Fruit fly (Drosophila melanogaster) Kc167 (cell line): ENCODE results near the gene Eig71Ea.

Experiments used
- Myc ChIP-seq: fragments of >200 bp; optimal IDR thresholded peaks from 2 replicates; lab custom pipeline; 2017; ENCODE audit warnings: missing external identifiers
- Sin3A ChIP-seq: fragments of >200 bp; optimal IDR thresholded peaks from 2 replicates; lab custom pipeline; 2018; ENCODE audit warnings: missing external identifiers
- h ChIP-seq: fragments of >200 bp; optimal IDR thresholded peaks from 3 replicates; lab custom pipeline; 2018; ENCODE audit warnings: missing external identifiers
- insv ChIP-seq: fragments of >200 bp; optimal IDR thresholded peaks from 3 replicates; lab custom pipeline; 2018; ENCODE audit warnings: missing external identifiers
- psq ChIP-seq: fragments of >200 bp; optimal IDR thresholded peaks from 2 replicates; lab custom pipeline; 2017; ENCODE audit warnings: missing external identifiers
- ttk ChIP-seq: sonication (Bioruptor generic); optimal IDR thresholded peaks from 2 replicates; lab custom pipeline; 2017; ENCODE audit warnings: missing external identifiers

Gene Eig71Ea

dm6 chr3L:15612728-15613127, 36.7 kb downstream of the Eig71Ea start, which contains the start of gene CG13449:
TSS of gene CG13449 (minus strand) at chr3L:15612828.
- TF ChIP-seq Sin3A (lab: Kevin White, UChicago) (no peak), h (lab: Kevin White, UChicago) (no peak), psq (lab: Kevin White, UChicago) (no peak), insv (lab: Kevin White, UChicago) (no peak), Myc (lab: Kevin White, UChicago) (no peak), ttk (lab: Kevin White, UChicago) (no peak)

dm6 chr3L:15610109-15610508, 39.4 kb downstream of the Eig71Ea start, which contains the start of gene CG7650:
TSS of gene CG7650 (minus strand) at chr3L:15610386.
- TF ChIP-seq ttk (lab: Kevin White, UChicago) (no peak), Sin3A (lab: Kevin White, UChicago) (no peak), Myc (lab: Kevin White, UChicago) (no peak), h (lab: Kevin White, UChicago) (no peak)

dm6 chr3L:15604979-15605378, 44.5 kb downstream of the Eig71Ea start:
- TF ChIP-seq psq (lab: Kevin White, UChicago) (no peak), h (lab: Kevin White, UChicago) (no peak), ttk (lab: Kevin White, UChicago) (no peak), insv (lab: Kevin White, UChicago) (no peak), Myc (lab: Kevin White, UChicago) (no peak), Sin3A (lab: Kevin White, UChicago) (no peak)

- TF ChIP-seq ttk (lab: Kevin White, UChicago), result no peak
- no peak for TF ChIP-seq h (lab: Kevin White, UChicago)
- no peak for TF ChIP-seq Sin3A (lab: Kevin White, UChicago)
- no peak for TF ChIP-seq Myc (lab: Kevin White, UChicago)
- TF ChIP-seq psq (lab: Kevin White, UChicago), result no peak
- no peak for TF ChIP-seq insv (lab: Kevin White, UChicago)
Measured at dm6 chr3L:15600051-15600450, 49.4 kb downstream of the Eig71Ea start.

dm6 chr3L:15599190-15599589, 50.3 kb downstream of the Eig71Ea start:
- TF ChIP-seq ttk (lab: Kevin White, UChicago), result no peak
- no peak for TF ChIP-seq psq (lab: Kevin White, UChicago)
- TF ChIP-seq Myc (lab: Kevin White, UChicago), result no peak
- no peak for TF ChIP-seq insv (lab: Kevin White, UChicago)
- no peak for TF ChIP-seq Sin3A (lab: Kevin White, UChicago)
- TF ChIP-seq h (lab: Kevin White, UChicago), result no peak
